Worm (Caenorhabditis elegans) whole organism, young adult: Measurements from ENCODE around the gene C05C9.2.
A peak's percentile ranks its signal among the peaks of the same experiment; 100 is the strongest.

ENCODE experiments used
- B0336.3 ChIP-seq: fragments of 200-800 bp; sonication (Bioruptor generic); IDR thresholded peaks from 2 replicates; pipeline ENCODE4 v1.3.6; 2022; ENCODE audit warnings: missing genetic modification characterization, missing compliant biosample characterization
- C06A6.2 ChIP-seq: fragments of 200-800 bp; sonication (Bioruptor generic); conservative IDR thresholded peaks from 2 replicates; pipeline ENCODE4 v1.3.6; 2022; ENCODE audit warnings: missing genetic modification characterization, missing compliant biosample characterization
- F33H1.4 ChIP-seq: fragments of 200-800 bp; sonication (Bioruptor generic); IDR thresholded peaks from 2 replicates; pipeline ENCODE4 v1.3.6; 2022; ENCODE audit warnings: missing genetic modification reagents, missing genetic modification characterization, missing compliant biosample characterization
- F37B4.10 ChIP-seq: fragments of 200-800 bp; sonication (Bioruptor generic); IDR thresholded peaks from 2 replicates; pipeline ENCODE4 v1.3.6; 2022; ENCODE audit warnings: missing genetic modification characterization, missing compliant biosample characterization
- F52B5.7 ChIP-seq: sonication (generic microtip); optimal IDR thresholded peaks from 2 replicates; lab custom pipeline; 2016; ENCODE audit warnings: mild to moderate bottlenecking, missing genetic modification characterization, missing compliant biosample characterization
- F55B11.4 ChIP-seq: sonication (generic microtip); optimal IDR thresholded peaks from 2 replicates; lab custom pipeline; 2016; ENCODE audit warnings: missing compliant biosample characterization, missing genetic modification characterization, borderline replicate concordance; ENCODE audit not compliant: insufficient read depth
- T07F8.4 ChIP-seq: sonication (generic microtip); optimal IDR thresholded peaks from 2 replicates; lab custom pipeline; 2016; ENCODE audit warnings: mild to moderate bottlenecking, missing genetic modification characterization, moderate library complexity, missing compliant biosample characterization
- akir-1 ChIP-seq: fragments of 200-800 bp; sonication (Bioruptor generic); optimal IDR thresholded peaks from 2 replicates; lab custom pipeline; 2018; ENCODE audit warnings: mild to moderate bottlenecking, missing genetic modification characterization, moderate library complexity, missing compliant biosample characterization
- attf-6 ChIP-seq: fragments of 200-800 bp; sonication (Bioruptor generic); IDR thresholded peaks from 2 replicates; pipeline ENCODE4 v1.3.6; 2022; ENCODE audit warnings: missing genetic modification reagents, missing genetic modification characterization, missing compliant biosample characterization
- bed-1 ChIP-seq: fragments of 200-800 bp; sonication (Bioruptor generic); IDR thresholded peaks from 2 replicates; pipeline ENCODE4 v1.3.6; 2022; ENCODE audit warnings: missing genetic modification reagents, missing genetic modification characterization, missing compliant biosample characterization
- ccch-3 ChIP-seq: fragments of 200-800 bp; sonication (Bioruptor generic); optimal IDR thresholded peaks from 2 replicates; lab custom pipeline; 2018; ENCODE audit warnings: mild to moderate bottlenecking, missing genetic modification characterization, missing compliant biosample characterization
- ceh-27 ChIP-seq: fragments of 200-800 bp; sonication (Bioruptor generic); optimal IDR thresholded peaks from 2 replicates; lab custom pipeline; 2018; ENCODE audit warnings: mild to moderate bottlenecking, missing genetic modification characterization, moderate library complexity, missing compliant biosample characterization
- ceh-40 ChIP-seq: fragments of 200-800 bp; sonication (Bioruptor generic); IDR thresholded peaks from 2 replicates; pipeline ENCODE4 v1.3.6; 2022; ENCODE audit warnings: missing genetic modification characterization, missing compliant biosample characterization
- ceh-79 ChIP-seq: sonication (generic microtip); optimal IDR thresholded peaks from 2 replicates; lab custom pipeline; 2017; ENCODE audit warnings: mild to moderate bottlenecking, missing genetic modification characterization, missing compliant biosample characterization
- ceh-91 ChIP-seq: fragments of 200-800 bp; sonication (Bioruptor generic); IDR thresholded peaks from 2 replicates; pipeline ENCODE4 v1.3.6; 2022; ENCODE audit warnings: missing genetic modification reagents, missing genetic modification characterization, missing compliant biosample characterization
- die-1 ChIP-seq: sonication (generic microtip); optimal IDR thresholded peaks from 2 replicates; lab custom pipeline; 2016; ENCODE audit warnings: missing genotype, mild to moderate bottlenecking, missing genetic modification characterization, missing compliant biosample characterization
- dpl-1 ChIP-seq: fragments of 150-350 bp; optimal IDR thresholded peaks from 2 replicates; lab custom pipeline; 2014; ENCODE audit warnings: missing biosample characterization, missing genetic modification reagents, missing genetic modification characterization
- efl-1 ChIP-seq: fragments of 150-350 bp; optimal IDR thresholded peaks from 2 replicates; lab custom pipeline; 2014; ENCODE audit warnings: missing biosample characterization, missing genetic modification reagents, missing genetic modification characterization
- ekl-4 ChIP-seq: fragments of 200-800 bp; sonication (Bioruptor generic); IDR thresholded peaks from 2 replicates; pipeline ENCODE4 v1.3.6; 2022; ENCODE audit warnings: missing genetic modification reagents, missing genetic modification characterization, missing compliant biosample characterization
- ets-4 ChIP-seq: fragments of 200-800 bp; sonication (Bioruptor generic); optimal IDR thresholded peaks from 2 replicates; lab custom pipeline; 2018; ENCODE audit warnings: mild to moderate bottlenecking, missing genetic modification characterization, missing compliant biosample characterization
- gei-17 ChIP-seq: fragments of 200-800 bp; sonication (Bioruptor generic); optimal IDR thresholded peaks from 2 replicates; lab custom pipeline; 2018; ENCODE audit warnings: mild to moderate bottlenecking, missing genetic modification characterization, missing compliant biosample characterization
- hrde-1 ChIP-seq: sonication (generic microtip); optimal IDR thresholded peaks from 2 replicates; lab custom pipeline; 2016; ENCODE audit warnings: missing genetic modification characterization, mild to moderate bottlenecking, missing compliant biosample characterization, moderate library complexity, missing genotype, missing genetic modification reagents, borderline replicate concordance
- let-607 ChIP-seq, 2 experiments: fragments of 200-800 bp in 1 of 2; sonication (Bioruptor generic) in 1 of 2; sonication (generic microtip) in 1 of 2; optimal IDR thresholded peaks; 2 replicates each; lab custom pipeline; 2016 to 2018; ENCODE audit warnings: mild to moderate bottlenecking in 2 of 2, missing compliant biosample characterization in 2 of 2, missing genetic modification characterization in 2 of 2, moderate library complexity in 2 of 2, missing genotype in 1 of 2
- lin-35 ChIP-seq, 3 experiments: fragments of 150-350 bp in 2 of 3; sonication (generic microtip) in 1 of 3; optimal IDR thresholded peaks; 2 replicates each; lab custom pipeline; 2014 to 2018; ENCODE audit warnings: missing biosample characterization in 3 of 3, missing genetic modification characterization in 3 of 3, missing genetic modification reagents in 3 of 3
- lin-54 ChIP-seq: fragments of 200-800 bp; sonication (Bioruptor generic); optimal IDR thresholded peaks from 2 replicates; lab custom pipeline; 2018; ENCODE audit warnings: mild to moderate bottlenecking, missing genetic modification characterization, missing compliant biosample characterization
- lsl-1 ChIP-seq: fragments of 200-800 bp; sonication (Bioruptor generic); optimal IDR thresholded peaks from 2 replicates; lab custom pipeline; 2018; ENCODE audit warnings: mild to moderate bottlenecking, missing genetic modification characterization, moderate library complexity, missing compliant biosample characterization
- lsy-27 ChIP-seq: sonication (generic microtip); optimal IDR thresholded peaks from 2 replicates; lab custom pipeline; 2017; ENCODE audit warnings: missing genetic modification characterization, mild to moderate bottlenecking, missing compliant biosample characterization, antibody characterized with exemption, missing genotype, borderline replicate concordance; ENCODE audit not compliant: insufficient read depth
- madf-10 ChIP-seq: sonication (generic microtip); optimal IDR thresholded peaks from 2 replicates; lab custom pipeline; 2016; ENCODE audit warnings: mild to moderate bottlenecking, missing genetic modification characterization, missing compliant biosample characterization
- nfyb-1 ChIP-seq: fragments of 200-800 bp; sonication (Bioruptor generic); IDR thresholded peaks from 2 replicates; pipeline ENCODE4 v1.3.6; 2022; ENCODE audit warnings: missing genetic modification reagents, missing genetic modification characterization, missing compliant biosample characterization
- nhr-120 ChIP-seq: fragments of 200-800 bp; sonication (Bioruptor generic); IDR thresholded peaks from 2 replicates; pipeline ENCODE4 v1.3.6; 2022; ENCODE audit warnings: missing genetic modification characterization, missing compliant biosample characterization
- nhr-80 ChIP-seq: sonication (generic microtip); optimal IDR thresholded peaks from 2 replicates; lab custom pipeline; 2016; ENCODE audit warnings: missing genetic modification characterization, missing compliant biosample characterization
- pbrm-1 ChIP-seq: fragments of 200-800 bp; sonication (Bioruptor generic); IDR thresholded peaks from 2 replicates; pipeline ENCODE4 v1.3.6; 2022; ENCODE audit warnings: missing genetic modification reagents, missing genetic modification characterization, missing compliant biosample characterization
- rcor-1 ChIP-seq: fragments of 200-800 bp; sonication (Bioruptor generic); IDR thresholded peaks from 2 replicates; pipeline ENCODE4 v1.3.6; 2022; ENCODE audit warnings: missing genetic modification reagents, missing genetic modification characterization, missing compliant biosample characterization
- snpc-1.1 ChIP-seq: sonication (generic microtip); optimal IDR thresholded peaks from 2 replicates; lab custom pipeline; 2017; ENCODE audit warnings: missing genetic modification characterization, mild to moderate bottlenecking, missing compliant biosample characterization, antibody characterized with exemption, moderate library complexity, missing genotype, missing genetic modification reagents; ENCODE audit not compliant: insufficient read depth
- snpc-1.3 ChIP-seq: sonication (generic microtip); optimal IDR thresholded peaks from 2 replicates; lab custom pipeline; 2017; ENCODE audit warnings: missing genetic modification characterization, mild to moderate bottlenecking, missing compliant biosample characterization, antibody characterized with exemption, moderate library complexity, missing genotype, missing genetic modification reagents; ENCODE audit not compliant: insufficient read depth
- unc-130 ChIP-seq: sonication (generic microtip); optimal IDR thresholded peaks from 2 replicates; lab custom pipeline; 2016; ENCODE audit warnings: missing genetic modification reagents, missing genetic modification characterization, missing compliant biosample characterization
- unc-62 ChIP-seq: fragments of 150-350 bp; optimal IDR thresholded peaks from 2 replicates; lab custom pipeline; 2014; ENCODE audit warnings: missing biosample characterization, missing genetic modification reagents, missing genetic modification characterization
- xnd-1 ChIP-seq: sonication (generic microtip); optimal IDR thresholded peaks from 2 replicates; lab custom pipeline; 2016; ENCODE audit warnings: missing genotype, missing genetic modification reagents, missing genetic modification characterization, missing compliant biosample characterization
- zfh-2 ChIP-seq: fragments of 200-800 bp; sonication (Bioruptor generic); conservative IDR thresholded peaks from 2 replicates; pipeline ENCODE4 v1.3.6; 2022; ENCODE audit warnings: missing genetic modification reagents, missing genetic modification characterization, missing compliant biosample characterization
- ztf-26 ChIP-seq: sonication (generic microtip); optimal IDR thresholded peaks from 2 replicates; lab custom pipeline; 2017; ENCODE audit warnings: missing genetic modification characterization, missing compliant biosample characterization

The C05C9.2 gene

ce11 chrX:11152720-11153119 is at the start of gene C05C9.2, which contains the start of gene C05C9.3:
C05C9.2 (plus strand) TSS chrX:11153065.
C05C9.3 (minus strand) TSS chrX:11152820.
- TF ChIP-seq pbrm-1: no peak
- no peak for TF ChIP-seq ceh-40 (GFP tag; lab: Robert Waterston, UW)
- no peak for TF ChIP-seq F52B5.7 (tag; lab: Kevin White, UChicago)
- no peak for TF ChIP-seq lin-35 (GFP tag; optimal IDR thresholded peaks at IDR 0.05; lab: Kevin White, UChicago)
- TF ChIP-seq attf-6 (GFP tag; lab: Robert Waterston, UW): no peak
- TF ChIP-seq F37B4.10 (GFP tag; lab: Robert Waterston, UW): no peak
- TF ChIP-seq ekl-4: no peak
- TF ChIP-seq unc-130: no peak
- TF ChIP-seq efl-1 (GFP tag; lab: Kevin White, UChicago): no peak
- TF ChIP-seq F55B11.4: no peak
- no peak for TF ChIP-seq rcor-1 (GFP tag; lab: Robert Waterston, UW)
- TF ChIP-seq gei-17 (GFP tag; lab: Kevin White, UChicago): no peak
- TF ChIP-seq ets-4: no peak
- TF ChIP-seq nhr-120 (GFP tag; lab: Robert Waterston, UW): no peak
- TF ChIP-seq madf-10 (tag; lab: Kevin White, UChicago): no peak
- TF ChIP-seq ceh-27 (GFP tag; lab: Kevin White, UChicago): no peak
- no peak for TF ChIP-seq ccch-3 (GFP tag; lab: Kevin White, UChicago)
- TF ChIP-seq ceh-79: no peak

DNA sequence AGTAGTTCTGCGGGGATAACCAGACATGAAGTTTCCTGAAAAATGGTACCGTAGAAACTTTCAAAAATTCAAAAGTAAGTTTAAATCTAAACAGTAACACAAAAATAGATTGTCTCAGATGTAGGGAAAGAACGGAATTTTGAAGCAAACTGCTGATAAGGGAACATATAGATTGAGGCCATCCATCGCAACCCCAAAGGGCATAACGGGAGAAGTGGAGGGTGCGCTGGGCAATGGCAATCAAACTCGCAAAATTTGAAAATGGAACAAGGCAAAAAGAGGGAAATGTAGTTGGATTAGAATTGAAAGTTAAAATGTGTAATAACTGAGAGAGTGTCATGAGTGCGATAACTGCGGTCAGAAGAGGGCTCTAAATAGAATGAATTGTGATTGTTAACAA is 49.7 kb upstream of the C05C9.2 start:
- peak; percentile 56 for TF ChIP-seq nhr-80
- no peak for TF ChIP-seq nfyb-1 (GFP tag; lab: Robert Waterston, UW)
- TF ChIP-seq xnd-1 (tag; lab: Kevin White, UChicago): no peak
- TF ChIP-seq bed-1 (GFP tag; lab: Robert Waterston, UW): 0 out of 2 replicates have a peak, but pooled peaks have one; percentile 68
- peak; percentile 11 for TF ChIP-seq ets-4

DNA sequence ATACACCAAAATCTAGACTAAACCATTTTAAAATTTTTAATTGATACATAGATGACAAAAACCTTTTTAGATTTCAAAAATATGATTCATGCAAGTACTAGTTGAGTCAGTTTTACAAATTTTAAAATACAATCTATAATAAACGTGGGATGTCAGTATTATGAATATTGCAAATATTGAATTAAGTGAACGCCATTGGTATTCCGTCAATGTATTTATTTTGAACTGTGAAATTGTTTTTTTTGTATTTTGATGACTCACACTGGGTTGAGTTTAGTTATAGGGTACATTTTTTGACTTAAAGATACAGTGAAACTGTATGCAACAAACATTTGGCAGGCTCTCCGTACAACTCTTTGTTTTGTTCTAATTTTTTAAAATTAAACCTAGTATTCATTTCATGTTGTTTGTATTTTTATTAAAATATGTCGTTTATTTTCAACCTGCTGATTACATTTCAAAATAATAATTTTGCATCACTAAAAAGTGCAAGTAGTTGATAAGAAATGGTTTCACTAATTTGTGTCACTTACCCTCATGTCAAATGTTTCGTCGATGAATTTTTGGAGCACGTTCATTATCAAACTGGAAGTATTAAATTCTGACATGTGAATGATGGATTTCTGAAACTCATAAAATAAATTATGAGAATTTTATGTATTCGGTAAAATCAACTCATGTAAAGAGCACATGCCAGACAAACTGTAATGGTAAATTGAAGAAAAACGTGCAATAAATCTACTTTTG is 47.8 kb upstream of the C05C9.2 start, which contains the start of gene W02H3.1:
Gene W02H3.1, minus strand, starts transcription at position 578 of the 747 bp plus-strand sequence.
- TF ChIP-seq nhr-80 (peak; percentile 75), C06A6.2 (GFP tag; lab: Robert Waterston, UW) (no peak), ztf-26 (tag; lab: Kevin White, UChicago) (no peak), F33H1.4 (GFP tag; lab: Robert Waterston, UW) (no peak), ccch-3 (GFP tag; lab: Kevin White, UChicago) (no peak), lsl-1 (no peak), lsy-27 (tag; lab: Kevin White, UChicago) (no peak), lin-54 (GFP tag; lab: Kevin White, UChicago) (no peak), B0336.3 (GFP tag; lab: Robert Waterston, UW) (no peak), let-607 (tag; optimal IDR thresholded peaks at IDR 0.05; lab: Kevin White, UChicago) (peak in 1 of 2 experiments; percentile 2), ceh-79 (no peak), akir-1 (GFP tag; lab: Kevin White, UChicago) (no peak), hrde-1 (tag; lab: Kevin White, UChicago) (no peak), zfh-2 (GFP tag; lab: Robert Waterston, UW) (no peak), snpc-1.1 (tag; lab: Kevin White, UChicago) (no peak), unc-62 (peak; percentile 31), die-1 (tag; lab: Kevin White, UChicago) (no peak), ets-4 (no peak), snpc-1.3 (no peak), F55B11.4 (no peak), ceh-91 (GFP tag; lab: Robert Waterston, UW) (no peak), dpl-1 (GFP tag; lab: Kevin White, UChicago) (no peak), T07F8.4 (no peak)
